Worm (Caenorhabditis elegans): Measurements from ENCODE around the gene F22H10.3.
A peak's percentile ranks its signal among the peaks of the same experiment; 100 is the strongest.

Gene F22H10.3

DNA sequence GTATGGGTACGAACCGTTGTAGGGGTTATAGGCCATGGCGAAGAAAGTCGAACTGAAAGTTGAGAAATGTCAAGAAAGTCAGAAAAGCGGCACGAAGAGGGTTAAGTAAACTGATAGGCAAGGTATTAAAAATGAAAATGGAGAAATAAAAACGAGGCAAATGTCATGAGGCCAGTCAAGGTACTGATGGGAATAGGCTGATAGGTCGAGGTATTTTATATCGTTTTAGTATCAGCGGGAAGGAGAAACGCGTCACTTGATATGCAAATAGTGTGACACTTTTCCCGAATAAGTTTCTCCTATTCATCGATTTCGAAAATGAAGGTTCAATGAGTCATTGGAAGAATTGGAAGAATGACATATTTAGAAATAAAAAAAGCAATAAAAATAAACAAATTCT is at the start of gene F22H10.3:
F22H10.3 (minus strand) TSS at position 36 of the 400 bp plus-strand sequence.
- TF ChIP-seq F13H6.1 (tag; optimal IDR thresholded peaks at IDR 0.05) = no peak
- TF ChIP-seq hlh-6 (tag; optimal IDR thresholded peaks at IDR 0.05) = no peak
- TF ChIP-seq ceh-45 (GFP tag; IDR thresholded peaks at IDR 0.05) = no peak
- TF ChIP-seq elt-4 (tag; optimal IDR thresholded peaks at IDR 0.05) = no peak
- no peak for TF ChIP-seq nfya-1 (tag; optimal IDR thresholded peaks at IDR 0.05)
- no peak for TF ChIP-seq unc-86 (tag; optimal IDR thresholded peaks at IDR 0.05)
- no peak for TF ChIP-seq odd-2 (tag; optimal IDR thresholded peaks at IDR 0.05)

DNA sequence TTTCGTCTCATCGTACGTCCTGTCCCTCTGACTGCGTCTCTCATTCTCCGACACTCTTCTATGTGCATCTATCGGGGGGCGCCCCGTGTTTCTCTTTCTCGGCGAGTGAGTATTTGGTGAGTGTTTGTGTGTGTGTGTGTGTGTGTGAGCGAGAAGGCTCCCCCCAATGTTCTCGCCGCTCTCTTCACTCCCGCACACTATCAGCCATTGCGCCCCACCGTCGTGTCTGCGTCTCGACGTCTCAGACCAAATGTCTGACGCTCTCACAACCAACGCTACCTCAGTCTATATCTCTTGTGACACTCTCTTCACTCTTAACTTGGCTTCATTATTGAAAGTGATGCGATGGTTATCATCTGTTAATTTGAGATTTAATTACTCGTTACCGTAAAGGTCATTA is 49.4 kb upstream of the F22H10.3 start:
- TF ChIP-seq pat-9 (tag; optimal IDR thresholded peaks at IDR 0.05) = no peak
- peak; percentile 9 for TF ChIP-seq fax-1 (tag; optimal IDR thresholded peaks at IDR 0.05)
- peak; percentile 73 for TF ChIP-seq F13H6.1 (tag; optimal IDR thresholded peaks at IDR 0.05)
- TF ChIP-seq rnt-1 (tag; optimal IDR thresholded peaks at IDR 0.05) = peak; percentile 81
- no peak for TF ChIP-seq ceh-24 (tag; optimal IDR thresholded peaks at IDR 0.05)
- TF ChIP-seq ets-4 (tag; optimal IDR thresholded peaks at IDR 0.05) = peak; percentile 60
- TF ChIP-seq C08G9.2 (tag; optimal IDR thresholded peaks at IDR 0.05) = peak; percentile 72
- TF ChIP-seq hlh-15 (tag; optimal IDR thresholded peaks at IDR 0.05) = no peak
- TF ChIP-seq dve-1 (tag; optimal IDR thresholded peaks at IDR 0.05) = peak; percentile 53
- peak; percentile 37 for TF ChIP-seq ceh-48 (tag; optimal IDR thresholded peaks at IDR 0.05)
- no peak for TF ChIP-seq odd-2 (tag; optimal IDR thresholded peaks at IDR 0.05)
- TF ChIP-seq unc-86 (tag; optimal IDR thresholded peaks at IDR 0.05) = peak; percentile 34
- TF ChIP-seq ceh-2 (tag; optimal IDR thresholded peaks at IDR 0.05) = peak; percentile 67
- TF ChIP-seq ahr-1 (tag; optimal IDR thresholded peaks at IDR 0.05) = no peak
- peak; percentile 89 for TF ChIP-seq ceh-34 (tag; optimal IDR thresholded peaks at IDR 0.05)
- TF ChIP-seq lim-6 (tag; optimal IDR thresholded peaks at IDR 0.05) = peak; percentile 9
- no peak for TF ChIP-seq fkh-6 (tag; optimal IDR thresholded peaks at IDR 0.05)
- peak; percentile 83 for TF ChIP-seq pros-1 (tag; optimal IDR thresholded peaks at IDR 0.05)
- TF ChIP-seq unc-42 (tag; optimal IDR thresholded peaks at IDR 0.05) = peak; percentile 62
- TF ChIP-seq T23F11.4 (GFP tag; optimal IDR thresholded peaks at IDR 0.05) = peak; percentile 46
- no peak for TF ChIP-seq zip-5 (tag; optimal IDR thresholded peaks at IDR 0.05)
- no peak for TF ChIP-seq mec-3 (tag; optimal IDR thresholded peaks at IDR 0.05; ENCODE audit: borderline replicate concordance)
- TF ChIP-seq hlh-13 (GFP tag; optimal IDR thresholded peaks at IDR 0.05) = no peak
- TF ChIP-seq ceh-30 (tag; optimal IDR thresholded peaks at IDR 0.05) = no peak
- peak; percentile 55 for TF ChIP-seq ceh-22 (tag; optimal IDR thresholded peaks at IDR 0.05)
- peak; percentile 90 for TF ChIP-seq sdc-2 (tag; optimal IDR thresholded peaks at IDR 0.05)
- TF ChIP-seq madf-2 (tag; optimal IDR thresholded peaks at IDR 0.05) = peak; percentile 51
- peak; percentile 90 for TF ChIP-seq tbx-2 (tag; optimal IDR thresholded peaks at IDR 0.05)
- TF ChIP-seq dmd-4 (tag; optimal IDR thresholded peaks at IDR 0.05; ENCODE audit: borderline replicate concordance) = peak; percentile 60
- no peak for TF ChIP-seq elt-4 (tag; optimal IDR thresholded peaks at IDR 0.05)
- no peak for TF ChIP-seq che-1 (tag; optimal IDR thresholded peaks at IDR 0.05)
- TF ChIP-seq syd-9 (tag; optimal IDR thresholded peaks at IDR 0.05) = peak; percentile 69
- peak; percentile 23 for TF ChIP-seq hlh-8 (tag; optimal IDR thresholded peaks at IDR 0.05)
- peak; percentile 48 for TF ChIP-seq pha-2 (tag; optimal IDR thresholded peaks at IDR 0.05)
- TF ChIP-seq pha-4 (tag; optimal IDR thresholded peaks at IDR 0.05) = no peak
- TF ChIP-seq ref-2 (tag; optimal IDR thresholded peaks at IDR 0.05) = peak; percentile 87
- peak; percentile 1 for TF ChIP-seq pax-1 (tag; optimal IDR thresholded peaks at IDR 0.05)
- no peak for TF ChIP-seq ceh-9 (tag; optimal IDR thresholded peaks at IDR 0.05)
- no peak for TF ChIP-seq ama-1 (optimal IDR thresholded peaks at IDR 0.05)
- TF ChIP-seq hlh-30 (tag; optimal IDR thresholded peaks at IDR 0.05; ENCODE audit: insufficient read depth) = peak; percentile 83
- peak; percentile 28 for TF ChIP-seq lin-11 (tag; optimal IDR thresholded peaks at IDR 0.05)
- no peak for TF ChIP-seq ceh-45 (GFP tag; IDR thresholded peaks at IDR 0.05)
- peak; percentile 1 for TF ChIP-seq pqm-1 (tag; optimal IDR thresholded peaks at IDR 0.05)
- peak; percentile 91 for TF ChIP-seq ceh-31 (tag; optimal IDR thresholded peaks at IDR 0.05)
- no peak for TF ChIP-seq Y22D7AL.16 (tag; optimal IDR thresholded peaks at IDR 0.05)
- TF ChIP-seq ceh-19 (GFP tag; optimal IDR thresholded peaks at IDR 0.05) = peak; percentile 67
- no peak for TF ChIP-seq fkh-10 (GFP tag; optimal IDR thresholded peaks at IDR 0.05)
- TF ChIP-seq hlh-6 (tag; optimal IDR thresholded peaks at IDR 0.05) = peak; percentile 34
- peak; percentile 23 for TF ChIP-seq sox-4 (tag; optimal IDR thresholded peaks at IDR 0.05)
- no peak for TF ChIP-seq K02D7.2 (tag; optimal IDR thresholded peaks at IDR 0.05)

Data from whole organism, late embryonic.